Worm (Caenorhabditis elegans) whole organism, late embryonic: ENCODE measurements around the gene C15C8.5.

Source experiments
- C38D4.7 ChIP-seq: fragments of 200-800 bp; sonication (Bioruptor generic); optimal IDR thresholded peaks from 2 replicates; lab custom pipeline; 2018; ENCODE audit warnings: mild to moderate bottlenecking, missing genetic modification characterization, moderate library complexity, missing compliant biosample characterization
- F13H6.1 ChIP-seq: sonication (generic microtip); optimal IDR thresholded peaks from 2 replicates; lab custom pipeline; 2016; ENCODE audit warnings: missing genetic modification characterization, missing compliant biosample characterization
- K09A11.1 ChIP-seq: sonication (generic microtip); optimal IDR thresholded peaks from 2 replicates; lab custom pipeline; 2017; ENCODE audit warnings: antibody characterized with exemption, mild to moderate bottlenecking, missing genetic modification characterization, missing compliant biosample characterization; ENCODE audit not compliant: insufficient read depth
- ahr-1 ChIP-seq: sonication (generic microtip); optimal IDR thresholded peaks from 2 replicates; lab custom pipeline; 2016; ENCODE audit warnings: missing genetic modification characterization, missing compliant biosample characterization
- ama-1 ChIP-seq: fragments of 150-350 bp; optimal IDR thresholded peaks from 2 replicates; lab custom pipeline; 2014
- ceh-14 ChIP-seq: sonication (generic microtip); optimal IDR thresholded peaks from 2 replicates; lab custom pipeline; 2016; ENCODE audit warnings: missing genotype, missing genetic modification characterization, missing compliant biosample characterization
- ceh-18 ChIP-seq: sonication (generic microtip); optimal IDR thresholded peaks from 2 replicates; lab custom pipeline; 2016; ENCODE audit warnings: missing genetic modification characterization, missing compliant biosample characterization
- ceh-2 ChIP-seq: sonication (generic microtip); optimal IDR thresholded peaks from 2 replicates; lab custom pipeline; 2016; ENCODE audit warnings: missing genotype, missing genetic modification characterization, missing compliant biosample characterization
- ceh-24 ChIP-seq: sonication (generic microtip); optimal IDR thresholded peaks from 2 replicates; lab custom pipeline; 2016; ENCODE audit warnings: mild to moderate bottlenecking, missing genetic modification characterization, missing compliant biosample characterization
- ceh-34 ChIP-seq: sonication (generic microtip); optimal IDR thresholded peaks from 2 replicates; lab custom pipeline; 2016; ENCODE audit warnings: mild to moderate bottlenecking, missing genetic modification characterization, missing compliant biosample characterization
- ceh-45 ChIP-seq: fragments of 200-800 bp; sonication (Bioruptor generic); IDR thresholded peaks from 2 replicates; pipeline ENCODE4 v1.3.6; 2022; ENCODE audit warnings: missing genetic modification reagents, missing genetic modification characterization, missing compliant biosample characterization
- ceh-48 ChIP-seq: sonication (generic microtip); optimal IDR thresholded peaks from 2 replicates; lab custom pipeline; 2016; ENCODE audit warnings: missing genetic modification characterization, inconsistent platforms, missing compliant biosample characterization
- ceh-6 ChIP-seq: fragments of 200-800 bp; sonication (Bioruptor generic); optimal IDR thresholded peaks from 2 replicates; lab custom pipeline; 2018; ENCODE audit warnings: mild to moderate bottlenecking, missing genetic modification characterization, missing compliant biosample characterization
- dve-1 ChIP-seq: sonication (generic microtip); optimal IDR thresholded peaks from 2 replicates; lab custom pipeline; 2017; ENCODE audit warnings: antibody characterized with exemption, mild to moderate bottlenecking, missing genetic modification characterization, missing compliant biosample characterization
- elt-2 ChIP-seq: sonication (generic microtip); optimal IDR thresholded peaks from 2 replicates; lab custom pipeline; 2016; ENCODE audit warnings: missing genetic modification reagents, missing genetic modification characterization, missing compliant biosample characterization
- eyg-1 ChIP-seq: sonication (generic microtip); optimal IDR thresholded peaks from 2 replicates; lab custom pipeline; 2016; ENCODE audit warnings: missing genotype, missing genetic modification characterization, missing compliant biosample characterization
- fkh-10 ChIP-seq: fragments of 150-350 bp; optimal IDR thresholded peaks from 2 replicates; lab custom pipeline; 2014; ENCODE audit warnings: missing biosample characterization, missing genetic modification reagents, missing genetic modification characterization
- hlh-13 ChIP-seq: fragments of 200-800 bp; sonication (Bioruptor generic); optimal IDR thresholded peaks from 2 replicates; lab custom pipeline; 2018; ENCODE audit warnings: mild to moderate bottlenecking, missing genetic modification characterization, missing compliant biosample characterization
- hlh-15 ChIP-seq: sonication (generic microtip); optimal IDR thresholded peaks from 2 replicates; lab custom pipeline; 2016; ENCODE audit warnings: missing genetic modification characterization, missing compliant biosample characterization
- madf-2 ChIP-seq: sonication (generic microtip); optimal IDR thresholded peaks from 2 replicates; lab custom pipeline; 2017; ENCODE audit warnings: missing genetic modification characterization, missing compliant biosample characterization
- npax-4 ChIP-seq: sonication (generic microtip); optimal IDR thresholded peaks from 2 replicates; lab custom pipeline; 2016; ENCODE audit warnings: missing genetic modification characterization, missing compliant biosample characterization
- odd-2 ChIP-seq: sonication (generic microtip); optimal IDR thresholded peaks from 2 replicates; lab custom pipeline; 2017; ENCODE audit warnings: antibody characterized with exemption, mild to moderate bottlenecking, missing genetic modification characterization, missing compliant biosample characterization
- pag-3 ChIP-seq: sonication (generic microtip); optimal IDR thresholded peaks from 2 replicates; lab custom pipeline; 2016; ENCODE audit warnings: missing compliant biosample characterization, missing genetic modification characterization, borderline replicate concordance
- pat-9 ChIP-seq: fragments of 200-800 bp; sonication (Bioruptor generic); optimal IDR thresholded peaks from 2 replicates; lab custom pipeline; 2018; ENCODE audit warnings: mild to moderate bottlenecking, missing genetic modification characterization, moderate library complexity, missing compliant biosample characterization
- pha-2 ChIP-seq: sonication (generic microtip); optimal IDR thresholded peaks from 2 replicates; lab custom pipeline; 2017; ENCODE audit warnings: mild to moderate bottlenecking, missing genetic modification characterization, missing compliant biosample characterization
- pqm-1 ChIP-seq: sonication (generic microtip); optimal IDR thresholded peaks from 2 replicates; lab custom pipeline; 2016; ENCODE audit warnings: missing genetic modification characterization, missing compliant biosample characterization
- pros-1 ChIP-seq: fragments of 150-350 bp; optimal IDR thresholded peaks from 2 replicates; lab custom pipeline; 2014; ENCODE audit warnings: missing biosample characterization, missing genetic modification reagents, missing genetic modification characterization
- rnt-1 ChIP-seq: sonication (generic microtip); optimal IDR thresholded peaks from 2 replicates; lab custom pipeline; 2016; ENCODE audit warnings: missing genetic modification characterization, missing compliant biosample characterization
- sox-2 ChIP-seq: fragments of 200-800 bp; sonication (Bioruptor generic); IDR thresholded peaks from 2 replicates; pipeline ENCODE4 v1.3.6; 2022; ENCODE audit warnings: missing genetic modification reagents, missing genetic modification characterization, missing compliant biosample characterization
- sox-4 ChIP-seq: sonication (generic microtip); optimal IDR thresholded peaks from 2 replicates; lab custom pipeline; 2017; ENCODE audit warnings: mild to moderate bottlenecking, missing genetic modification characterization, inconsistent platforms, missing compliant biosample characterization
- syd-9 ChIP-seq: sonication (generic microtip); optimal IDR thresholded peaks from 2 replicates; lab custom pipeline; 2016; ENCODE audit warnings: mild to moderate bottlenecking, missing genetic modification characterization, moderate library complexity, missing compliant biosample characterization
- tbx-2 ChIP-seq: sonication (generic microtip); optimal IDR thresholded peaks from 2 replicates; lab custom pipeline; 2016; ENCODE audit warnings: missing genetic modification characterization, missing compliant biosample characterization
- tbx-7 ChIP-seq: sonication (generic microtip); optimal IDR thresholded peaks from 2 replicates; lab custom pipeline; 2016; ENCODE audit warnings: missing genotype, missing genetic modification characterization, missing compliant biosample characterization
- ttx-3 ChIP-seq: sonication (generic microtip); optimal IDR thresholded peaks from 2 replicates; lab custom pipeline; 2016; ENCODE audit warnings: missing genetic modification reagents, missing genetic modification characterization, missing compliant biosample characterization

Gene C15C8.5

ce11 chrV:12743778-12744502 is 3.9 kb upstream of the C15C8.5 start:
- no peak for TF ChIP-seq tbx-2 (tag; lab: Kevin White, UChicago)
- no peak for TF ChIP-seq npax-4 (tag; lab: Kevin White, UChicago)
- TF ChIP-seq ceh-48 (tag; lab: Kevin White, UChicago) = no peak
- no peak for TF ChIP-seq hlh-15 (tag; lab: Kevin White, UChicago)
- TF ChIP-seq dve-1 (tag; lab: Kevin White, UChicago) = no peak
- no peak for TF ChIP-seq pat-9
- TF ChIP-seq hlh-13 (GFP tag; lab: Kevin White, UChicago) = no peak
- no peak for TF ChIP-seq eyg-1 (tag; lab: Kevin White, UChicago)
- no peak for TF ChIP-seq ceh-6 (GFP tag; lab: Kevin White, UChicago)
- no peak for TF ChIP-seq ahr-1 (tag; lab: Kevin White, UChicago)
- TF ChIP-seq F13H6.1 = no peak
- TF ChIP-seq K09A11.1 (tag; lab: Kevin White, UChicago) = no peak
- TF ChIP-seq tbx-7 (tag; lab: Kevin White, UChicago) = no peak
- no peak for TF ChIP-seq ama-1
- TF ChIP-seq odd-2 (tag; lab: Kevin White, UChicago) = no peak
- no peak for TF ChIP-seq pqm-1 (tag; lab: Kevin White, UChicago)
- no peak for TF ChIP-seq sox-2 (GFP tag; lab: Robert Waterston, UW)
- TF ChIP-seq syd-9 (tag; lab: Kevin White, UChicago) = no peak

ce11 chrV:12744979-12745378 is 2.8 kb upstream of the C15C8.5 start, which contains the start of gene C15C8.7:
TSS of gene C15C8.7 (minus strand) at chrV:12745050.
- peak; percentile 74 for TF ChIP-seq elt-2
- no peak for TF ChIP-seq fkh-10 (GFP tag; lab: Kevin White, UChicago)

ce11 chrV:12747431-12747830 is 376 bp upstream of the C15C8.5 start, which contains the start of gene C15C8.4:
TSS of gene C15C8.4 (minus strand) at chrV:12747463.
- no peak for TF ChIP-seq pag-3 (tag; lab: Kevin White, UChicago)
- TF ChIP-seq K09A11.1 (tag; lab: Kevin White, UChicago) = no peak
- TF ChIP-seq ceh-18 (tag; lab: Kevin White, UChicago) = no peak

- TF ChIP-seq sox-2 (GFP tag; lab: Robert Waterston, UW) (no peak), ceh-48 (tag; lab: Kevin White, UChicago) (no peak), ttx-3 (tag; lab: Kevin White, UChicago) (no peak), syd-9 (tag; lab: Kevin White, UChicago) (no peak), ceh-2 (tag; lab: Kevin White, UChicago) (no peak), ceh-34 (tag; lab: Kevin White, UChicago) (no peak), sox-4 (tag; lab: Kevin White, UChicago) (no peak), pros-1 (tag; lab: Kevin White, UChicago) (no peak), ceh-24 (tag; lab: Kevin White, UChicago) (no peak), ceh-6 (GFP tag; lab: Kevin White, UChicago) (no peak), pha-2 (no peak), ceh-18 (tag; lab: Kevin White, UChicago) (no peak), ceh-45 (GFP tag; lab: Robert Waterston, UW) (no peak), madf-2 (tag; lab: Kevin White, UChicago) (no peak), rnt-1 (no peak), tbx-7 (tag; lab: Kevin White, UChicago) (no peak), C38D4.7 (GFP tag; lab: Kevin White, UChicago) (no peak), ceh-14 (no peak)
Observed at ce11 chrV:12749558-12749957, 1.8 kb downstream of the C15C8.5 start.
